Worm (Caenorhabditis elegans) whole organism, L4 larva: ENCODE data around the gene K12H6.7.
A peak's percentile ranks its signal among the peaks of the same experiment; 100 is the strongest.

Experiments
- D1046.2 ChIP-seq: fragments of 200-800 bp; sonication (Bioruptor generic); IDR thresholded peaks from 2 replicates; pipeline ENCODE4 v1.3.6; 2022; ENCODE audit warnings: missing genetic modification characterization, missing compliant biosample characterization
- F10B5.3 ChIP-seq: sonication (generic microtip); optimal IDR thresholded peaks from 2 replicates; lab custom pipeline; 2016; ENCODE audit warnings: mild to moderate bottlenecking, missing genetic modification characterization, missing compliant biosample characterization
- F44E2.7 ChIP-seq: fragments of 200-800 bp; sonication (Bioruptor generic); IDR thresholded peaks from 2 replicates; pipeline ENCODE4 v2.1.2; 2022; ENCODE audit warnings: missing genetic modification characterization, missing compliant biosample characterization
- Y5F2A.4 ChIP-seq: fragments of 200-800 bp; sonication (Bioruptor generic); optimal IDR thresholded peaks from 2 replicates; lab custom pipeline; 2018; ENCODE audit warnings: mild to moderate bottlenecking, missing genetic modification characterization, missing compliant biosample characterization
- Y75B8A.6 ChIP-seq: fragments of 200-800 bp; sonication (Bioruptor generic); IDR thresholded peaks from 2 replicates; pipeline ENCODE4 v1.3.6; 2022; ENCODE audit warnings: missing genetic modification reagents, missing genetic modification characterization, missing compliant biosample characterization
- ZK546.5 ChIP-seq, 2 experiments: sonication (generic microtip); optimal IDR thresholded peaks; 2 replicates each; lab custom pipeline; 2017; ENCODE audit warnings: missing biosample characterization in 2 of 2, missing genetic modification characterization in 2 of 2
- aha-1 ChIP-seq: fragments of 150-350 bp; peaks from one replicate; lab custom pipeline; 2014; ENCODE audit warnings: missing biosample characterization, missing genetic modification characterization
- aly-2 ChIP-seq: sonication (generic microtip); optimal IDR thresholded peaks from 2 replicates; lab custom pipeline; 2018; ENCODE audit warnings: missing biosample characterization, missing genetic modification characterization
- ama-1 ChIP-seq: fragments of 150-350 bp; optimal IDR thresholded peaks from 2 replicates; lab custom pipeline; 2014; ENCODE audit warnings: inconsistent platforms, mixed read lengths
- arid-1 ChIP-seq: fragments of 200-800 bp; sonication (Bioruptor generic); conservative IDR thresholded peaks from 2 replicates; pipeline ENCODE4 v1.3.6; 2022; ENCODE audit warnings: missing genetic modification reagents, missing genetic modification characterization, missing compliant biosample characterization
- ceh-20 ChIP-seq: fragments of 200-800 bp; sonication (Bioruptor generic); IDR thresholded peaks from 2 replicates; pipeline ENCODE4 v1.3.6; 2022; ENCODE audit warnings: missing genetic modification reagents, missing genetic modification characterization, missing compliant biosample characterization
- ceh-28 ChIP-seq: fragments of 150-350 bp; optimal IDR thresholded peaks from 2 replicates; lab custom pipeline; 2014; ENCODE audit warnings: missing biosample characterization, missing genetic modification reagents, missing genetic modification characterization
- ceh-82 ChIP-seq: sonication (generic microtip); optimal IDR thresholded peaks from 2 replicates; lab custom pipeline; 2017; ENCODE audit warnings: missing biosample characterization, missing genetic modification characterization
- daf-12 ChIP-seq: fragments of 150-350 bp; optimal IDR thresholded peaks from 2 replicates; lab custom pipeline; 2014; ENCODE audit warnings: missing biosample characterization, missing genetic modification reagents, missing genetic modification characterization
- daf-16 ChIP-seq, 3 experiments: sonication (generic microtip); optimal IDR thresholded peaks; 2 replicates each; lab custom pipeline; 2016 to 2017; ENCODE audit warnings: missing genetic modification characterization in 3 of 3, missing genetic modification reagents in 3 of 3, mild to moderate bottlenecking in 2 of 3, missing compliant biosample characterization in 2 of 3, missing biosample characterization in 1 of 3, moderate library complexity in 1 of 3
- dmd-6 ChIP-seq: fragments of 200-800 bp; sonication (Bioruptor generic); IDR thresholded peaks from 2 replicates; pipeline ENCODE4 v1.3.6; 2022; ENCODE audit warnings: missing genetic modification reagents, missing genetic modification characterization, missing compliant biosample characterization
- dve-1 ChIP-seq: sonication (generic microtip); optimal IDR thresholded peaks from 2 replicates; lab custom pipeline; 2017; ENCODE audit warnings: antibody characterized with exemption, mild to moderate bottlenecking, missing genetic modification characterization, missing compliant biosample characterization; ENCODE audit not compliant: insufficient read depth
- fkh-10 ChIP-seq: fragments of 150-350 bp; optimal IDR thresholded peaks from 2 replicates; lab custom pipeline; 2014; ENCODE audit warnings: missing biosample characterization, missing genetic modification reagents, missing genetic modification characterization
- hif-1 ChIP-seq, 2 experiments: sonication (generic microtip); optimal IDR thresholded peaks; 2 replicates each; lab custom pipeline; 2016 to 2017; ENCODE audit warnings: missing compliant biosample characterization in 2 of 2, missing genetic modification characterization in 2 of 2, missing genetic modification reagents in 2 of 2, missing genotype in 2 of 2, mild to moderate bottlenecking in 1 of 2
- hlh-11 ChIP-seq: fragments of 200-800 bp; sonication (Bioruptor generic); optimal IDR thresholded peaks from 2 replicates; lab custom pipeline; 2018; ENCODE audit warnings: mild to moderate bottlenecking, missing genetic modification characterization, missing compliant biosample characterization
- hmg-1.1 ChIP-seq: fragments of 200-800 bp; sonication (Bioruptor generic); IDR thresholded peaks from 2 replicates; pipeline ENCODE4 v1.3.6; 2022; ENCODE audit warnings: missing genetic modification reagents, missing genetic modification characterization, missing compliant biosample characterization
- lin-1 ChIP-seq: fragments of 200-800 bp; sonication (Bioruptor generic); IDR thresholded peaks from 2 replicates; pipeline ENCODE4 v1.3.6; 2022; ENCODE audit warnings: missing genetic modification reagents, missing genetic modification characterization, missing compliant biosample characterization
- lin-13 ChIP-seq: fragments of 150-350 bp; optimal IDR thresholded peaks from 2 replicates; lab custom pipeline; 2014; ENCODE audit warnings: missing biosample characterization, missing genetic modification reagents, missing genetic modification characterization
- lin-38 ChIP-seq: fragments of 200-800 bp; sonication (Bioruptor generic); IDR thresholded peaks from 2 replicates; pipeline ENCODE4 v1.3.6; 2022; ENCODE audit warnings: missing genetic modification reagents, missing genetic modification characterization, missing compliant biosample characterization
- lsy-2 ChIP-seq, 2 experiments: fragments of 150-350 bp in 1 of 2; sonication (generic microtip) in 1 of 2; optimal IDR thresholded peaks; 2 replicates each; lab custom pipeline; 2014 to 2017; ENCODE audit warnings: missing biosample characterization in 2 of 2, missing genetic modification characterization in 2 of 2
- madf-5 ChIP-seq, 2 experiments: fragments of 200-800 bp; sonication (Bioruptor generic); IDR thresholded peaks; 2 replicates each; pipeline ENCODE4 v1.3.6; 2022; ENCODE audit warnings: missing compliant biosample characterization in 2 of 2, missing genetic modification characterization in 2 of 2
- madf-9 ChIP-seq: fragments of 200-800 bp; sonication (Bioruptor generic); conservative IDR thresholded peaks from 2 replicates; pipeline ENCODE4 v1.3.6; 2022; ENCODE audit warnings: missing genetic modification reagents, missing genetic modification characterization, missing compliant biosample characterization
- mdt-29 ChIP-seq: fragments of 200-800 bp; sonication (Bioruptor generic); IDR thresholded peaks from 2 replicates; pipeline ENCODE4 v1.3.6; 2022; ENCODE audit warnings: missing genetic modification reagents, missing genetic modification characterization, missing compliant biosample characterization
- mep-1 ChIP-seq: fragments of 150-350 bp; sonication (generic microtip); optimal IDR thresholded peaks from 3 replicates; lab custom pipeline; 2014; ENCODE audit warnings: missing biosample characterization, missing genetic modification characterization
- nhr-10 ChIP-seq: fragments of 150-350 bp; optimal IDR thresholded peaks from 2 replicates; lab custom pipeline; 2014; ENCODE audit warnings: missing biosample characterization, missing genetic modification characterization
- nhr-102 ChIP-seq: sonication (generic microtip); optimal IDR thresholded peaks from 2 replicates; lab custom pipeline; 2016; ENCODE audit warnings: mild to moderate bottlenecking, missing genetic modification characterization, moderate library complexity, missing compliant biosample characterization
- nhr-11 ChIP-seq: fragments of 150-350 bp; optimal IDR thresholded peaks from 2 replicates; lab custom pipeline; 2014; ENCODE audit warnings: missing biosample characterization, missing genetic modification characterization
- nhr-237 ChIP-seq: sonication (generic microtip); optimal IDR thresholded peaks from 2 replicates; lab custom pipeline; 2017; ENCODE audit warnings: missing biosample characterization, missing genetic modification characterization
- nhr-28 ChIP-seq: fragments of 150-350 bp; optimal IDR thresholded peaks from 2 replicates; lab custom pipeline; 2014; ENCODE audit warnings: missing biosample characterization, missing genetic modification characterization
- nhr-41 ChIP-seq: fragments of 200-800 bp; sonication (Bioruptor generic); IDR thresholded peaks from 2 replicates; pipeline ENCODE4 v1.3.6; 2022; ENCODE audit warnings: missing genetic modification reagents, missing genetic modification characterization, missing compliant biosample characterization
- nhr-48 ChIP-seq: sonication (generic microtip); optimal IDR thresholded peaks from 2 replicates; lab custom pipeline; 2016; ENCODE audit warnings: mild to moderate bottlenecking, missing genetic modification characterization, missing compliant biosample characterization
- nhr-76 ChIP-seq: fragments of 150-350 bp; optimal IDR thresholded peaks from 2 replicates; lab custom pipeline; 2014; ENCODE audit warnings: missing biosample characterization, missing genetic modification characterization
- pha-4 ChIP-seq, 2 experiments: fragments of 150-350 bp in 1 of 2; fragments of 200-800 bp in 1 of 2; sonication (Bioruptor generic) in 1 of 2; IDR thresholded peaks in 1 of 2; optimal IDR thresholded peaks in 1 of 2; 2 replicates each; pipeline versions ENCODE4 v1.3.6 to Lab custom; 2014 to 2022; ENCODE audit warnings: missing genetic modification characterization in 2 of 2, missing genetic modification reagents in 2 of 2, missing biosample characterization in 1 of 2, missing compliant biosample characterization in 1 of 2
- php-3 ChIP-seq: fragments of 200-800 bp; sonication (Bioruptor generic); IDR thresholded peaks from 2 replicates; pipeline ENCODE4 v1.3.6; 2022; ENCODE audit warnings: missing genetic modification reagents, missing genetic modification characterization, missing compliant biosample characterization
- set-16 ChIP-seq: fragments of 200-800 bp; sonication (Bioruptor generic); IDR thresholded peaks from 2 replicates; pipeline ENCODE4 v1.3.6; 2022; ENCODE audit warnings: missing genetic modification reagents, missing genetic modification characterization, missing compliant biosample characterization
- skn-1 ChIP-seq: fragments of 150-350 bp; optimal IDR thresholded peaks from 2 replicates; lab custom pipeline; 2014; ENCODE audit warnings: missing biosample characterization, missing genetic modification characterization
- tag-97 ChIP-seq: fragments of 200-800 bp; sonication (Bioruptor generic); IDR thresholded peaks from 2 replicates; pipeline ENCODE4 v1.3.6; 2022; ENCODE audit warnings: missing genetic modification characterization, missing compliant biosample characterization
- tra-1 ChIP-seq: fragments of 200-800 bp; sonication (Bioruptor generic); IDR thresholded peaks from 2 replicates; pipeline ENCODE4 v1.3.6; 2022; ENCODE audit warnings: missing genetic modification reagents, missing genetic modification characterization, missing compliant biosample characterization
- unc-39 ChIP-seq: sonication (generic microtip); optimal IDR thresholded peaks from 2 replicates; lab custom pipeline; 2017; ENCODE audit warnings: missing biosample characterization, missing genetic modification characterization
- unc-62 ChIP-seq, 3 experiments: fragments of 150-350 bp in 1 of 3; sonication (generic microtip); optimal IDR thresholded peaks in 2 of 3; peaks in 1 of 3; 1 replicate in 1 of 3; 2 replicates in 2 of 3; lab custom pipeline; 2014 to 2017; ENCODE audit warnings: missing biosample characterization in 3 of 3, missing genetic modification characterization in 3 of 3, missing genetic modification reagents in 3 of 3, missing genotype in 1 of 3
- vab-7 ChIP-seq: fragments of 200-800 bp; sonication (Bioruptor generic); IDR thresholded peaks from 2 replicates; pipeline ENCODE4 v1.3.6; 2022; ENCODE audit warnings: missing genetic modification reagents, missing genetic modification characterization, missing compliant biosample characterization
- zip-11 ChIP-seq: fragments of 200-800 bp; sonication (Bioruptor generic); IDR thresholded peaks from 2 replicates; pipeline ENCODE4 v1.3.6; 2022; ENCODE audit warnings: missing genetic modification characterization, missing compliant biosample characterization
- zip-2 ChIP-seq: fragments of 150-350 bp; optimal IDR thresholded peaks from 2 replicates; lab custom pipeline; 2014; ENCODE audit warnings: missing biosample characterization, missing genetic modification characterization
- ztf-11 ChIP-seq: fragments of 150-350 bp; optimal IDR thresholded peaks from 2 replicates; lab custom pipeline; 2014; ENCODE audit warnings: missing biosample characterization, missing genetic modification characterization

Gene K12H6.7

ce11 chrII:2805566-2805965 lies 31.2 kb downstream of the K12H6.7 start:
- no peak for TF ChIP-seq hif-1 (tag; optimal IDR thresholded peaks at IDR 0.05; lab: Kevin White, UChicago)
- TF ChIP-seq nhr-28 = peak; percentile 12

ce11 chrII:2804949-2805348 lies 31.8 kb downstream of the K12H6.7 start:
- TF ChIP-seq nhr-102 (tag; lab: Kevin White, UChicago) (no peak), madf-9 (no peak), ceh-28 (tag; lab: Kevin White, UChicago) (no peak), tra-1 (peak; percentile 64; the same call in 1 of the 2 replicates), pha-4 (GFP tag; IDR thresholded peaks at IDR 0.05; lab: Robert Waterston, UW) (0 out of 2 replicates have a peak, but pooled peaks have one; percentile 52), pha-4 (tag; optimal IDR thresholded peaks at IDR 0.05; lab: Kevin White, UChicago) (no peak), nhr-10 (tag; lab: Kevin White, UChicago) (no peak), madf-5 (GFP tag; IDR thresholded peaks at IDR 0.05; lab: Robert Waterston, UW) (no peak), F10B5.3 (tag; lab: Kevin White, UChicago) (no peak), hlh-11 (tag; lab: Kevin White, UChicago) (peak; percentile 37), ztf-11 (tag; lab: Kevin White, UChicago) (no peak), ZK546.5 (tag; optimal IDR thresholded peaks at IDR 0.05; lab: Kevin White, UChicago) (no peak), nhr-11 (tag; lab: Kevin White, UChicago) (no peak), dmd-6 (GFP tag; lab: Robert Waterston, UW) (peak; percentile 85), tag-97 (GFP tag; lab: Robert Waterston, UW) (no peak), hmg-1.1 (GFP tag; lab: Robert Waterston, UW) (no peak), aha-1 (tag; lab: Kevin White, UChicago) (no peak), unc-62 (GFP tag; optimal IDR thresholded peaks at IDR 0.05 in 1 of 2; lab: Kevin White, UChicago) (no peak), unc-62 (tag; optimal IDR thresholded peaks at IDR 0.05; lab: Kevin White, UChicago) (no peak), set-16 (GFP tag; lab: Robert Waterston, UW) (peak; percentile 26; the same call in 1 of the 2 replicates), nhr-41 (GFP tag; lab: Robert Waterston, UW) (no peak), nhr-76 (tag; lab: Kevin White, UChicago) (no peak), zip-11 (GFP tag; lab: Robert Waterston, UW) (no peak), mep-1 (tag; lab: Kevin White, UChicago) (no peak), F44E2.7 (GFP tag; lab: Robert Waterston, UW) (no peak), D1046.2 (GFP tag; lab: Robert Waterston, UW) (no peak), unc-39 (tag; lab: Kevin White, UChicago) (no peak), hif-1 (tag; optimal IDR thresholded peaks at IDR 0.05; lab: Kevin White, UChicago) (no peak), ama-1 (lab: Kevin White, UChicago) (no peak), mdt-29 (GFP tag; lab: Robert Waterston, UW) (no peak), lin-13 (GFP tag; lab: Kevin White, UChicago) (no peak), lsy-2 (tag; optimal IDR thresholded peaks at IDR 0.05; lab: Kevin White, UChicago) (no peak), daf-12 (tag; lab: Kevin White, UChicago) (no peak), lin-38 (GFP tag; lab: Robert Waterston, UW) (no peak), ceh-20 (GFP tag; lab: Robert Waterston, UW) (no peak), Y75B8A.6 (no peak), Y5F2A.4 (GFP tag; lab: Kevin White, UChicago) (no peak), daf-16 (GFP tag; optimal IDR thresholded peaks at IDR 0.05; lab: Kevin White, UChicago) (no peak), daf-16 (tag; optimal IDR thresholded peaks at IDR 0.05; lab: Kevin White, UChicago) (no peak), lin-1 (GFP tag; lab: Robert Waterston, UW) (0 out of 2 replicates have a peak, but pooled peaks have one; percentile 22), nhr-48 (peak; percentile 75), nhr-237 (tag; lab: Kevin White, UChicago) (no peak), arid-1 (GFP tag; lab: Robert Waterston, UW) (no peak), ceh-82 (tag; lab: Kevin White, UChicago) (no peak), skn-1 (tag; lab: Kevin White, UChicago) (no peak), dve-1 (peak; percentile 79), aly-2 (tag; lab: Kevin White, UChicago) (no peak), zip-2 (tag; lab: Kevin White, UChicago) (no peak), vab-7 (no peak), fkh-10 (GFP tag; lab: Kevin White, UChicago) (no peak), nhr-28 (peak; percentile 32), php-3 (GFP tag; lab: Robert Waterston, UW) (0 out of 2 replicates have a peak, but pooled peaks have one; percentile 15)
